Worm (Caenorhabditis elegans): ENCODE results near the gene F21D12.3.

The F21D12.3 gene

ce11 chrII:7301670-7302151, 22.1 kb downstream of the F21D12.3 start, which contains the start of gene cul-4 (continued):
- TF ChIP-seq pbrm-1 (GFP tag; IDR thresholded peaks at IDR 0.05): peak; percentile 86
- TF ChIP-seq attf-3 (GFP tag; conservative IDR thresholded peaks at IDR 0.05): peak; percentile 71
- TF ChIP-seq lir-1 (GFP tag; conservative IDR thresholded peaks at IDR 0.05): peak; percentile 37; the same call in 1 of the 2 replicates
- TF ChIP-seq hmg-20 (GFP tag; IDR thresholded peaks at IDR 0.05): 0 out of 2 replicates have a peak, but pooled peaks have one; percentile 51
- TF ChIP-seq hsf-1 (GFP tag; IDR thresholded peaks at IDR 0.05): peak; percentile 71
- peak; percentile 99 for TF ChIP-seq madf-6 (GFP tag; IDR thresholded peaks at IDR 0.05)
- TF ChIP-seq sea-2 (GFP tag; IDR thresholded peaks at IDR 0.05): no peak
- TF ChIP-seq him-1 (tag; optimal IDR thresholded peaks at IDR 0.05): peak; percentile 82
- peak; percentile 63 for TF ChIP-seq F49E8.2 (tag; optimal IDR thresholded peaks at IDR 0.05; ENCODE audit: insufficient read depth)
- peak; percentile 90 for TF ChIP-seq dox-1 (GFP tag; IDR thresholded peaks at IDR 0.05)
- peak; percentile 73 for TF ChIP-seq ekl-4 (GFP tag; IDR thresholded peaks at IDR 0.05)
- peak; percentile 97 for TF ChIP-seq xnd-1 (tag; optimal IDR thresholded peaks at IDR 0.05)
- TF ChIP-seq lin-54 (GFP tag; optimal IDR thresholded peaks at IDR 0.05): peak; percentile 88
- peak in 1 of 2 experiments; percentile 16 for TF ChIP-seq let-607 (tag; optimal IDR thresholded peaks at IDR 0.05)
- peak; percentile 68 for TF ChIP-seq snpc-1.3 (tag; optimal IDR thresholded peaks at IDR 0.05; ENCODE audit: insufficient read depth)
- peak; percentile 85 for TF ChIP-seq ZK185.1 (tag; optimal IDR thresholded peaks at IDR 0.05; ENCODE audit: poor library complexity, severe bottlenecking)
- TF ChIP-seq Y53G8AR.9 (GFP tag; conservative IDR thresholded peaks at IDR 0.05): peak; percentile 65; the same call in 1 of the 2 replicates
- peak; percentile 91 for TF ChIP-seq snpc-3.4 (tag; optimal IDR thresholded peaks at IDR 0.05)
- no peak for TF ChIP-seq hlh-12 (tag; optimal IDR thresholded peaks at IDR 0.05)
- TF ChIP-seq die-1 (tag; optimal IDR thresholded peaks at IDR 0.05): peak; percentile 0
- TF ChIP-seq efl-1 (GFP tag; optimal IDR thresholded peaks at IDR 0.05): peak; percentile 63
- TF ChIP-seq nhr-27 (tag; optimal IDR thresholded peaks at IDR 0.05): no peak
- peak; percentile 80 for TF ChIP-seq ceh-91 (GFP tag; IDR thresholded peaks at IDR 0.05)
- peak; percentile 36 for TF ChIP-seq snpc-4 (GFP tag; optimal IDR thresholded peaks at IDR 0.05)
- peak in 3 of 4 experiments; percentile 64 to 79 (median 70) for TF ChIP-seq snpc-4 (tag; optimal IDR thresholded peaks at IDR 0.05)
- TF ChIP-seq Y79H2A.3 (GFP tag; conservative IDR thresholded peaks at IDR 0.05): 0 out of 2 replicates have a peak, but pooled peaks have one; percentile 16
- no peak for TF ChIP-seq F22D6.2 (tag; optimal IDR thresholded peaks at IDR 0.05)
- peak; percentile 88 for TF ChIP-seq D2030.7 (GFP tag; IDR thresholded peaks at IDR 0.05)
- TF ChIP-seq rcor-1 (GFP tag; IDR thresholded peaks at IDR 0.05): peak; percentile 88
- TF ChIP-seq dpl-1 (GFP tag; optimal IDR thresholded peaks at IDR 0.05): peak; percentile 53
- no peak for TF ChIP-seq T07F8.4 (tag; optimal IDR thresholded peaks at IDR 0.05)
- no peak for TF ChIP-seq ccch-3 (GFP tag; optimal IDR thresholded peaks at IDR 0.05)
- peak; percentile 74 for TF ChIP-seq ceh-100 (GFP tag; IDR thresholded peaks at IDR 0.05)
- TF ChIP-seq hmg-1.2 (GFP tag; IDR thresholded peaks at IDR 0.05): peak; percentile 85
- TF ChIP-seq bed-1 (GFP tag; IDR thresholded peaks at IDR 0.05): no peak
- TF ChIP-seq B0035.1 (tag; optimal IDR thresholded peaks at IDR 0.05): no peak
- TF ChIP-seq mcd-1 (GFP tag; IDR thresholded peaks at IDR 0.05): peak; percentile 86
- TF ChIP-seq ztf-28 (GFP tag; IDR thresholded peaks at IDR 0.05): 0 out of 2 replicates have a peak, but pooled peaks have one; percentile 63
- 0 out of 2 replicates have a peak, but pooled peaks have one; percentile 50 for TF ChIP-seq Y56A3A.18 (GFP tag; IDR thresholded peaks at IDR 0.05)
- no peak for TF ChIP-seq hlh-26 (GFP tag; conservative IDR thresholded peaks at IDR 0.05)
- TF ChIP-seq ztf-26 (tag; optimal IDR thresholded peaks at IDR 0.05): no peak
- peak; percentile 88 for TF ChIP-seq B0336.3 (GFP tag; IDR thresholded peaks at IDR 0.05)
- peak; percentile 69 for TF ChIP-seq nfyb-1 (GFP tag; IDR thresholded peaks at IDR 0.05)
- TF ChIP-seq ztf-3 (GFP tag; optimal IDR thresholded peaks at IDR 0.05): no peak
- TF ChIP-seq madf-8 (GFP tag; conservative IDR thresholded peaks at IDR 0.05): peak; percentile 99
- TF ChIP-seq Y95B8A.8 (GFP tag; IDR thresholded peaks at IDR 0.05): 0 out of 2 replicates have a peak, but pooled peaks have one; percentile 17
- peak; percentile 23 for TF ChIP-seq ceh-27 (GFP tag; optimal IDR thresholded peaks at IDR 0.05)

Data from whole organism, young adult.